Worm (Caenorhabditis elegans) whole organism, L1 larva: Measurements from ENCODE around the gene ZK792.7.
A peak's percentile ranks its signal among the peaks of the same experiment; 100 is the strongest.

Experiments
- C04F5.9 ChIP-seq: sonication (generic microtip); optimal IDR thresholded peaks from 2 replicates; lab custom pipeline; 2016; ENCODE audit warnings: missing genetic modification characterization, missing compliant biosample characterization
- F16B12.6 ChIP-seq: fragments of 150-350 bp; optimal IDR thresholded peaks from 2 replicates; lab custom pipeline; 2014; ENCODE audit warnings: missing biosample characterization, missing genetic modification characterization
- Y116A8C.19 ChIP-seq: sonication (generic microtip); optimal IDR thresholded peaks from 2 replicates; lab custom pipeline; 2016; ENCODE audit warnings: missing compliant biosample characterization, missing genetic modification characterization, borderline replicate concordance
- alr-1 ChIP-seq: fragments of 200-800 bp; sonication (Bioruptor generic); optimal IDR thresholded peaks from 2 replicates; lab custom pipeline; 2018; ENCODE audit warnings: borderline replicate concordance, mild to moderate bottlenecking, missing genetic modification characterization, missing compliant biosample characterization
- aly-2 ChIP-seq: fragments of 150-350 bp; optimal IDR thresholded peaks from 2 replicates; lab custom pipeline; 2014; ENCODE audit warnings: missing biosample characterization, missing genetic modification characterization
- ama-1 ChIP-seq: fragments of 150-350 bp; optimal IDR thresholded peaks from 2 replicates; lab custom pipeline; 2014
- blmp-1 ChIP-seq: fragments of 150-350 bp; optimal IDR thresholded peaks from 2 replicates; lab custom pipeline; 2014; ENCODE audit warnings: missing biosample characterization, missing genetic modification characterization
- ceh-82 ChIP-seq, 3 experiments: fragments of 150-350 bp in 1 of 3; sonication (generic microtip) in 2 of 3; optimal IDR thresholded peaks; 2 replicates each; lab custom pipeline; 2014 to 2017; ENCODE audit warnings: missing biosample characterization in 3 of 3, missing genetic modification characterization in 3 of 3
- dsc-1 ChIP-seq: sonication (generic microtip); optimal IDR thresholded peaks from 2 replicates; lab custom pipeline; 2016; ENCODE audit warnings: mild to moderate bottlenecking, missing genetic modification characterization, missing compliant biosample characterization
- efl-3 ChIP-seq: fragments of 200-800 bp; sonication (Bioruptor generic); optimal IDR thresholded peaks from 2 replicates; lab custom pipeline; 2018; ENCODE audit warnings: mild to moderate bottlenecking, missing genetic modification characterization, missing compliant biosample characterization
- elt-2 ChIP-seq: sonication (generic microtip); optimal IDR thresholded peaks from 2 replicates; lab custom pipeline; 2016; ENCODE audit warnings: missing genetic modification characterization, mild to moderate bottlenecking, inconsistent platforms, missing compliant biosample characterization, missing genetic modification reagents
- elt-3 ChIP-seq, 6 experiments: fragments of 150-350 bp in 1 of 6; sonication (generic microtip); optimal IDR thresholded peaks; 2 replicates each; lab custom pipeline; 2017 to 2018; ENCODE audit warnings: missing biosample characterization in 6 of 6, missing genetic modification characterization in 6 of 6, inconsistent platforms in 1 of 6
- fkh-10 ChIP-seq: sonication (generic microtip); optimal IDR thresholded peaks from 2 replicates; lab custom pipeline; 2017; ENCODE audit warnings: missing biosample characterization, missing genetic modification reagents, missing genetic modification characterization
- fkh-8 ChIP-seq: sonication (generic microtip); optimal IDR thresholded peaks from 2 replicates; lab custom pipeline; 2016; ENCODE audit warnings: mild to moderate bottlenecking, missing genetic modification characterization, missing compliant biosample characterization
- grh-1 ChIP-seq: fragments of 200-800 bp; sonication (Bioruptor generic); IDR thresholded peaks from 2 replicates; pipeline ENCODE4 v1.3.6; 2022; ENCODE audit warnings: missing genetic modification reagents, missing genetic modification characterization, missing compliant biosample characterization
- hlh-4 ChIP-seq: sonication (generic microtip); optimal IDR thresholded peaks from 2 replicates; lab custom pipeline; 2016; ENCODE audit warnings: mild to moderate bottlenecking, missing genetic modification characterization, missing compliant biosample characterization
- jun-1 ChIP-seq: fragments of 150-350 bp; optimal IDR thresholded peaks from 2 replicates; lab custom pipeline; 2014; ENCODE audit warnings: missing biosample characterization, missing genetic modification reagents, missing genetic modification characterization
- lin-15B ChIP-seq: fragments of 150-350 bp; sonication (generic microtip); optimal IDR thresholded peaks from 3 replicates; lab custom pipeline; 2014; ENCODE audit warnings: missing biosample characterization, missing genetic modification characterization
- lin-35 ChIP-seq, 2 experiments: fragments of 150-350 bp; optimal IDR thresholded peaks; 2 replicates each; lab custom pipeline; 2014; ENCODE audit warnings: missing biosample characterization in 2 of 2, missing genetic modification characterization in 2 of 2, missing genetic modification reagents in 2 of 2
- lir-3 ChIP-seq: sonication (generic microtip); optimal IDR thresholded peaks from 2 replicates; lab custom pipeline; 2016; ENCODE audit warnings: mild to moderate bottlenecking, missing genetic modification characterization, moderate library complexity, missing compliant biosample characterization; ENCODE audit not compliant: poor library complexity
- lsy-2 ChIP-seq, 2 experiments: fragments of 150-350 bp; optimal IDR thresholded peaks; 2 replicates each; lab custom pipeline; 2014; ENCODE audit warnings: missing biosample characterization in 2 of 2, missing genetic modification characterization in 2 of 2
- mef-2 ChIP-seq: fragments of 150-350 bp; optimal IDR thresholded peaks from 2 replicates; lab custom pipeline; 2014; ENCODE audit warnings: missing biosample characterization, missing genetic modification characterization
- mep-1 ChIP-seq: fragments of 150-350 bp; optimal IDR thresholded peaks from 2 replicates; lab custom pipeline; 2014; ENCODE audit warnings: missing biosample characterization, missing genetic modification characterization
- nhr-12 ChIP-seq: sonication (generic microtip); optimal IDR thresholded peaks from 2 replicates; lab custom pipeline; 2017; ENCODE audit warnings: missing biosample characterization, missing genetic modification characterization
- nhr-47 ChIP-seq: sonication (generic microtip); optimal IDR thresholded peaks from 2 replicates; lab custom pipeline; 2016; ENCODE audit warnings: mild to moderate bottlenecking, missing genetic modification characterization, moderate library complexity, missing compliant biosample characterization
- nhr-71 ChIP-seq: sonication (generic microtip); optimal IDR thresholded peaks from 2 replicates; lab custom pipeline; 2016; ENCODE audit warnings: mild to moderate bottlenecking, missing genetic modification characterization, moderate library complexity, missing compliant biosample characterization
- nhr-77 ChIP-seq: fragments of 150-350 bp; optimal IDR thresholded peaks from 2 replicates; lab custom pipeline; 2014; ENCODE audit warnings: missing biosample characterization, missing genetic modification characterization
- nhr-90 ChIP-seq: sonication (generic microtip); optimal IDR thresholded peaks from 2 replicates; lab custom pipeline; 2016; ENCODE audit warnings: mild to moderate bottlenecking, missing genetic modification characterization, missing compliant biosample characterization; ENCODE audit not compliant: poor library complexity
- pag-3 ChIP-seq: sonication (generic microtip); optimal IDR thresholded peaks from 2 replicates; lab custom pipeline; 2017; ENCODE audit warnings: missing genetic modification characterization, mild to moderate bottlenecking, missing compliant biosample characterization, antibody characterized with exemption, borderline replicate concordance; ENCODE audit not compliant: insufficient read depth
- sox-4 ChIP-seq: sonication (generic microtip); optimal IDR thresholded peaks from 2 replicates; lab custom pipeline; 2016; ENCODE audit warnings: missing genetic modification characterization, missing compliant biosample characterization
- sptf-1 ChIP-seq: fragments of 150-350 bp; optimal IDR thresholded peaks from 2 replicates; lab custom pipeline; 2014; ENCODE audit warnings: missing biosample characterization, missing genetic modification characterization
- sup-37 ChIP-seq: fragments of 200-800 bp; sonication (Bioruptor generic); optimal IDR thresholded peaks from 2 replicates; lab custom pipeline; 2018; ENCODE audit warnings: mild to moderate bottlenecking, missing genetic modification characterization, missing compliant biosample characterization
- tbx-2 ChIP-seq: sonication (generic microtip); optimal IDR thresholded peaks from 2 replicates; lab custom pipeline; 2016; ENCODE audit warnings: missing genetic modification characterization, missing compliant biosample characterization
- tlp-1 ChIP-seq: fragments of 150-350 bp; optimal IDR thresholded peaks from 2 replicates; lab custom pipeline; 2014; ENCODE audit warnings: missing biosample characterization, missing genetic modification characterization
- unc-62 ChIP-seq: fragments of 150-350 bp; optimal IDR thresholded peaks from 2 replicates; lab custom pipeline; 2014; ENCODE audit warnings: missing biosample characterization, missing genetic modification reagents, missing genetic modification characterization
- xbp-1 ChIP-seq: sonication (generic microtip); optimal IDR thresholded peaks from 2 replicates; lab custom pipeline; 2016; ENCODE audit warnings: missing genetic modification characterization, missing compliant biosample characterization
- zag-1 ChIP-seq: fragments of 150-350 bp; optimal IDR thresholded peaks from 2 replicates; lab custom pipeline; 2014; ENCODE audit warnings: missing biosample characterization, missing genetic modification characterization
- zip-4 ChIP-seq: fragments of 200-800 bp; sonication (Bioruptor generic); optimal IDR thresholded peaks from 2 replicates; lab custom pipeline; 2018; ENCODE audit warnings: mild to moderate bottlenecking, missing genetic modification characterization, moderate library complexity, missing compliant biosample characterization
- ztf-4 ChIP-seq: fragments of 150-350 bp; optimal IDR thresholded peaks from 2 replicates; lab custom pipeline; 2014; ENCODE audit warnings: missing biosample characterization, missing genetic modification characterization

Gene ZK792.7

ce11 chrIV:11692071-11692673 lies 2.1 kb upstream of the ZK792.7 start (continued):
- TF ChIP-seq sup-37 (GFP tag; lab: Kevin White, UChicago) (no peak), lsy-2 (tag; optimal IDR thresholded peaks at IDR 0.05; lab: Kevin White, UChicago) (peak; percentile 60 to 85), ztf-4 (tag; lab: Kevin White, UChicago) (peak; percentile 22), zip-4 (GFP tag; lab: Kevin White, UChicago) (no peak), Y116A8C.19 (tag; lab: Kevin White, UChicago) (no peak), lir-3 (peak; percentile 20), C04F5.9 (tag; lab: Kevin White, UChicago) (no peak), mep-1 (tag; lab: Kevin White, UChicago) (peak; percentile 80), ama-1 (lab: Kevin White, UChicago) (no peak), grh-1 (no peak), elt-3 (tag; optimal IDR thresholded peaks at IDR 0.05; lab: Kevin White, UChicago) (peak in 5 of 6 experiments; percentile 2 to 84 (median 31)), blmp-1 (tag; lab: Kevin White, UChicago) (peak; percentile 97), elt-2 (tag; lab: Kevin White, UChicago) (peak; percentile 85), nhr-90 (tag; lab: Kevin White, UChicago) (peak; percentile 77), unc-62 (no peak), pag-3 (tag; lab: Kevin White, UChicago) (no peak), nhr-47 (peak; percentile 65), xbp-1 (tag; lab: Kevin White, UChicago) (peak; percentile 64), fkh-8 (tag; lab: Kevin White, UChicago) (peak; percentile 29), F16B12.6 (tag; lab: Kevin White, UChicago) (no peak), lin-15B (no peak), nhr-12 (tag; lab: Kevin White, UChicago) (no peak), tbx-2 (tag; lab: Kevin White, UChicago) (peak; percentile 73), nhr-71 (tag; lab: Kevin White, UChicago) (peak; percentile 87), sptf-1 (no peak), dsc-1 (tag; lab: Kevin White, UChicago) (peak; percentile 62), mef-2 (tag; lab: Kevin White, UChicago) (peak; percentile 9), efl-3 (GFP tag; lab: Kevin White, UChicago) (no peak), hlh-4 (tag; lab: Kevin White, UChicago) (no peak), lin-35 (GFP tag; optimal IDR thresholded peaks at IDR 0.05; lab: Kevin White, UChicago) (peak; percentile 57 to 82), ceh-82 (tag; optimal IDR thresholded peaks at IDR 0.05; lab: Kevin White, UChicago) (peak; percentile 35 to 86 (median 66)), nhr-77 (tag; lab: Kevin White, UChicago) (peak; percentile 87)

- TF ChIP-seq ceh-82 (tag; optimal IDR thresholded peaks at IDR 0.05; lab: Kevin White, UChicago) (no peak), dsc-1 (tag; lab: Kevin White, UChicago) (no peak), grh-1 (no peak), tbx-2 (tag; lab: Kevin White, UChicago) (no peak)
Measured at ce11 chrIV:11693493-11693892, 750 bp upstream of the ZK792.7 start, which contains the start of gene ZK792.12. Gene ZK792.12, plus strand, starts transcription at chrIV:11693793.

ce11 chrIV:11695634-11696033 lies 1.4 kb downstream of the ZK792.7 start:
- TF ChIP-seq aly-2 (tag; lab: Kevin White, UChicago): no peak
- TF ChIP-seq lsy-2 (tag; optimal IDR thresholded peaks at IDR 0.05; lab: Kevin White, UChicago): no peak
- TF ChIP-seq alr-1 (tag; lab: Kevin White, UChicago): no peak
- no peak for TF ChIP-seq sox-4 (tag; lab: Kevin White, UChicago)
- TF ChIP-seq fkh-10 (GFP tag; lab: Kevin White, UChicago): no peak
- no peak for TF ChIP-seq blmp-1 (tag; lab: Kevin White, UChicago)
- no peak for TF ChIP-seq tlp-1 (tag; lab: Kevin White, UChicago)
- TF ChIP-seq jun-1 (tag; lab: Kevin White, UChicago): no peak
- TF ChIP-seq zag-1 (tag; lab: Kevin White, UChicago): no peak
- TF ChIP-seq nhr-71 (tag; lab: Kevin White, UChicago): no peak
- TF ChIP-seq xbp-1 (tag; lab: Kevin White, UChicago): no peak
